Worm (Caenorhabditis elegans) whole organism, L4 larva: Measurements from ENCODE around the gene H25K10.2.

Experiments
- ceh-82 ChIP-seq: sonication (generic microtip); optimal IDR thresholded peaks from 2 replicates; lab custom pipeline; 2017; ENCODE audit warnings: missing biosample characterization, missing genetic modification characterization
- nhr-76 ChIP-seq: fragments of 150-350 bp; optimal IDR thresholded peaks from 2 replicates; lab custom pipeline; 2014; ENCODE audit warnings: missing biosample characterization, missing genetic modification characterization
- set-16 ChIP-seq: fragments of 200-800 bp; sonication (Bioruptor generic); IDR thresholded peaks from 2 replicates; pipeline ENCODE4 v1.3.6; 2022; ENCODE audit warnings: missing genetic modification reagents, missing genetic modification characterization, missing compliant biosample characterization

ce11 chrIV:16220688-16221087 is 9.9 kb upstream of the H25K10.2 start:
- no peak for TF ChIP-seq set-16
- no peak for TF ChIP-seq nhr-76 (tag; lab: Kevin White, UChicago)
- no peak for TF ChIP-seq ceh-82 (tag; lab: Kevin White, UChicago)
